Worm (Caenorhabditis elegans) whole organism, young adult: ENCODE results near the gene fut-3.

Experiments used
- aptf-2 ChIP-seq: fragments of 200-800 bp; sonication (Bioruptor generic); conservative IDR thresholded peaks from 2 replicates; pipeline ENCODE4 v1.3.6; 2022; ENCODE audit warnings: missing genetic modification reagents, missing genetic modification characterization, missing compliant biosample characterization
- hsf-1 ChIP-seq: fragments of 200-800 bp; sonication (Bioruptor generic); IDR thresholded peaks from 2 replicates; pipeline ENCODE4 v1.3.6; 2022; ENCODE audit warnings: missing genetic modification reagents, missing genetic modification characterization, missing compliant biosample characterization

DNA sequence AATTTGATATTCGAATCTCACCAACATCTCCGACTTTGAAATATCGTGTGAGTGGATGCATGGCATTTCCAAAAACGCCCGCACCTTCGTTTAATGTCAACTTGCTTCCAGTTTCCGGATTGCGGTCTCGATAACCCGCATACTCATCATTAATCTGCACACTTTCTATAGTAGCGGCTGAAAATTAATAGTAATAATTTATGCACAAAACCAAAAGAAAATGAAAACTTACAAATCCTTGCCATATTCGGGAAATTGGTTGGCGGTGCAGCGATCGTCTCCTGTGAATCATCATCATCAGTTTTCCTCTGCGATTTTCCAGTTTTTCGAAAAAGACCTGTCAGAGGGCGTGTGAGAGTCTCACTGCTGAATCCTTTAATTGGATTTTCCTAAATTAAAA, 580 bp upstream of the fut-3 start:
- TF ChIP-seq aptf-2 (no peak), hsf-1 (no peak)
